Worm (Caenorhabditis elegans): ENCODE results near the gene F10E9.4.

Gene F10E9.4

DNA sequence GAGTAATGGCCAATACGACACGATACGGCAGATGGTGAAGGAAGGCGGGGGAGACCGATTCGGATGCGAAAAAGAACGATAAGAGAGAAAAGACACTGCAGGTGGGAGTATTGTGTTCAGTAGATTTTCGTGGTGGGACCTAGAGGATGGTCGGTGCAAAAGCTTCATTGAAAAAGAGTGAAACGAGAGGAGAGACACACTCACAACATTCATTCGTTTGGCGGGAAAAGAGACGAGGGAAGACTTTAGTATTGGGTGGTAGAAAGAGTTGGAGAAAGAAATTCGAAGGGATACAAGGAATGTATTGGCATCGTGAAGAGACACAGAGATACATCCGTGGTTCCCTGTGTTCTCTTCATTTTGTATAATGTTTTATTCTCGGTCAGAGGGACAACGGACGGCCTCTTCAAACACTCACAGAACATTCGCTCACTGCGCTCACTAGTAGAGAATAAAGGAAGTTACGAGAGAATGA is 48.1 kb downstream of the F10E9.4 start (continued):
- TF ChIP-seq skn-1 (tag; optimal IDR thresholded peaks at IDR 0.05) (no peak), Y105C5A.15 (GFP tag; IDR thresholded peaks at IDR 0.05) (no peak), mxl-3 (GFP tag; optimal IDR thresholded peaks at IDR 0.05) (peak; percentile 71), mep-1 (tag; optimal IDR thresholded peaks at IDR 0.05) (peak; percentile 92), sdz-12 (GFP tag; optimal IDR thresholded peaks at IDR 0.05) (no peak), nhr-102 (tag; optimal IDR thresholded peaks at IDR 0.05) (peak; percentile 40), Y48G9A.11 (GFP tag; IDR thresholded peaks at IDR 0.05) (no peak), ceh-20 (GFP tag; IDR thresholded peaks at IDR 0.05) (0 out of 2 replicates have a peak, but pooled peaks have one; percentile 14), rbr-2 (tag; optimal IDR thresholded peaks at IDR 0.05) (peak; percentile 81), nhr-48 (tag; optimal IDR thresholded peaks at IDR 0.05) (peak; percentile 62), arid-1 (GFP tag; conservative IDR thresholded peaks at IDR 0.05) (peak; percentile 27; the same call in 1 of the 2 replicates), dve-1 (tag; optimal IDR thresholded peaks at IDR 0.05; ENCODE audit: insufficient read depth) (peak; percentile 83), ztf-11 (tag; optimal IDR thresholded peaks at IDR 0.05) (no peak), zip-2 (tag; optimal IDR thresholded peaks at IDR 0.05) (no peak), hlh-11 (tag; optimal IDR thresholded peaks at IDR 0.05) (peak; percentile 83), ceh-44 (GFP tag; IDR thresholded peaks at IDR 0.05) (no peak), dmd-6 (GFP tag; IDR thresholded peaks at IDR 0.05) (peak; percentile 53; the same call in 1 of the 2 replicates), duxl-1 (tag; optimal IDR thresholded peaks at IDR 0.05; ENCODE audit: poor library complexity) (peak; percentile 37), hlh-30 (tag; optimal IDR thresholded peaks at IDR 0.05; ENCODE audit: insufficient read depth) (peak; percentile 68), gei-8 (GFP tag; optimal IDR thresholded peaks at IDR 0.05) (no peak), T20F7.1 (GFP tag; optimal IDR thresholded peaks at IDR 0.05) (peak; percentile 72), snpc-4 (tag; optimal IDR thresholded peaks at IDR 0.05) (no peak), hif-1 (tag; optimal IDR thresholded peaks at IDR 0.05) (peak in 1 of 2 experiments; percentile 49), lin-1 (GFP tag; IDR thresholded peaks at IDR 0.05) (no peak), egl-43 (GFP tag; IDR thresholded peaks at IDR 0.05) (no peak; the same call in 1 of the 2 replicates)

DNA sequence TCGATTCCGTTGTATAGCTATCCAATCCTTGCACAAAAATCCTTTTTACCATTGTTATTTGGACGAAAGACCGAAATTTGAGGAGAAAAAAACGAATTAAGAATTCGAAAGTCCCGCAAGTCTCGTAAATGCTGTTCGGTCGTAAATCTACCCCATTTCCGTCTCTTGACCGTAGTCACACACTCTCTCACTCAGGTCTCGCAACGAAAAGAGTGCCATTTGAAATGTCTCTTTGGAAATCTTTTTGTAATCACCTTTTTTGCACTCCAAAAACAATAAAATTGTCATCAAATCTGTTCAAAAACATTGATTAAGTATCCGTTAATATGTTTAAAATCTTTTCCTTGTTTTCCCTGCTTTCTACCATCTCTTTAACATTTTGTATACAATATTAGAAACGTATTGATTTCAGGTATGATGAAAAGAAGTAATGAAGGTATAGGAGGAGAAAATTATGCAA is 49.9 kb downstream of the F10E9.4 start, which contains the start of the genes R05D3.8 and rfp-1:
Gene R05D3.8, minus strand, starts transcription at position 115 of the 460 bp plus-strand sequence.
Gene rfp-1, plus strand, starts transcription at position 410 of the 460 bp plus-strand sequence.
- TF ChIP-seq hlh-11 (tag; optimal IDR thresholded peaks at IDR 0.05) (peak; percentile 60), ZK546.5 (tag; optimal IDR thresholded peaks at IDR 0.05) (peak in 1 of 2 experiments; percentile 19), zip-11 (GFP tag; IDR thresholded peaks at IDR 0.05) (no peak), nhr-25 (tag; optimal IDR thresholded peaks at IDR 0.05; ENCODE audit: borderline replicate concordance, insufficient read depth) (peak; percentile 76), ceh-32 (tag; optimal IDR thresholded peaks at IDR 0.05; ENCODE audit: poor library complexity) (no peak), Y5F2A.4 (GFP tag; optimal IDR thresholded peaks at IDR 0.05) (no peak), lin-1 (GFP tag; IDR thresholded peaks at IDR 0.05) (0 out of 2 replicates have a peak, but pooled peaks have one; percentile 27), lin-13 (GFP tag; optimal IDR thresholded peaks at IDR 0.05) (peak; percentile 88), D1046.2 (GFP tag; IDR thresholded peaks at IDR 0.05) (no peak), Y48G9A.11 (GFP tag; IDR thresholded peaks at IDR 0.05) (no peak; the same call in 1 of the 2 replicates), mdl-1 (tag; optimal IDR thresholded peaks at IDR 0.05) (peak in 1 of 2 experiments; percentile 28), snpc-1.2 (GFP tag; IDR thresholded peaks at IDR 0.05) (no peak), lin-15B (tag; optimal IDR thresholded peaks at IDR 0.05) (peak; percentile 49), hlh-30 (tag; optimal IDR thresholded peaks at IDR 0.05; ENCODE audit: insufficient read depth) (peak; percentile 84), unc-130 (GFP tag; optimal IDR thresholded peaks at IDR 0.05) (peak; percentile 74), lsy-2 (tag; optimal IDR thresholded peaks at IDR 0.05) (peak; percentile 97 to 99), daf-19 (GFP tag; conservative IDR thresholded peaks at IDR 0.05) (no peak), pha-4 (GFP tag; IDR thresholded peaks at IDR 0.05) (no peak), pha-4 (tag; optimal IDR thresholded peaks at IDR 0.05) (peak; percentile 83), daf-16 (GFP tag; optimal IDR thresholded peaks at IDR 0.05) (no peak), daf-16 (tag; optimal IDR thresholded peaks at IDR 0.05) (peak; percentile 51), mxl-3 (GFP tag; optimal IDR thresholded peaks at IDR 0.05) (peak; percentile 25), egl-43 (GFP tag; IDR thresholded peaks at IDR 0.05) (no peak), unc-62 (GFP tag; optimal IDR thresholded peaks at IDR 0.05 in 1 of 2) (peak in 1 of 2 experiments; percentile 99), unc-62 (tag; optimal IDR thresholded peaks at IDR 0.05) (no peak), zfp-3 (GFP tag; conservative IDR thresholded peaks at IDR 0.05) (no peak), pqm-1 (tag; optimal IDR thresholded peaks at IDR 0.05) (peak; percentile 3), arid-1 (GFP tag; conservative IDR thresholded peaks at IDR 0.05) (peak; percentile 67; the same call in 1 of the 2 replicates), unc-39 (tag; optimal IDR thresholded peaks at IDR 0.05) (no peak), lin-38 (GFP tag; IDR thresholded peaks at IDR 0.05) (peak; percentile 65)

Measured in whole organism, L4 larva.